Fruit fly (Drosophila melanogaster): ENCODE data around the gene pum.

pum gene

dm6 chr3R:9227330-9227729 lies 10.2 kb downstream of the pum start (continued):
- TF ChIP-seq gem (tag; optimal IDR thresholded peaks at IDR 0.05) (peak; percentile 89), D19A (tag; optimal IDR thresholded peaks at IDR 0.05) (peak; percentile 63), CG43689 (GFP tag; IDR thresholded peaks at IDR 0.05) (peak; percentile 30; the same call in 1 of the 2 replicates), dan (GFP tag; IDR thresholded peaks at IDR 0.05) (no peak), hbn (GFP tag; IDR thresholded peaks at IDR 0.05; ENCODE audit: partially characterized antibody) (no peak), CG13287 (GFP tag; IDR thresholded peaks at IDR 0.05; ENCODE audit: partially characterized antibody) (no peak), Usf (GFP tag; optimal IDR thresholded peaks at IDR 0.05) (peak; percentile 60), crp (GFP tag; optimal IDR thresholded peaks at IDR 0.05) (peak in 1 of 2 experiments; percentile 23), her (GFP tag; optimal IDR thresholded peaks at IDR 0.05) (no peak), CG32532 (GFP tag; IDR thresholded peaks at IDR 0.05) (peak; percentile 89), CG15073 (GFP tag; optimal IDR thresholded peaks at IDR 0.05) (no peak), Sox102F (GFP tag; optimal IDR thresholded peaks at IDR 0.05) (peak; percentile 80), CG14710 (tag; optimal IDR thresholded peaks at IDR 0.05) (peak; percentile 17), sim (GFP tag; IDR thresholded peaks at IDR 0.05) (0 out of 2 replicates have a peak, but pooled peaks have one; percentile 31), CoRest (tag; optimal IDR thresholded peaks at IDR 0.05) (peak; percentile 82), lmd (GFP tag; IDR thresholded peaks at IDR 0.05) (peak; percentile 85), wor (GFP tag; IDR thresholded peaks at IDR 0.05) (peak; percentile 26; the same call in 1 of the 2 replicates), CG15601 (tag; optimal IDR thresholded peaks at IDR 0.05) (no peak), dati (GFP tag; IDR thresholded peaks at IDR 0.05) (no peak), Sin3A (optimal IDR thresholded peaks at IDR 0.05) (no peak), CG17385 (GFP tag; optimal IDR thresholded peaks at IDR 0.05) (no peak), pros (GFP tag; optimal IDR thresholded peaks at IDR 0.05) (no peak), CG11456 (GFP tag; IDR thresholded peaks at IDR 0.05) (peak; percentile 81), dmrt99B (tag; optimal IDR thresholded peaks at IDR 0.05) (peak; percentile 84), Tbp (GFP tag; optimal IDR thresholded peaks at IDR 0.05) (no peak), CG10209 (GFP tag; optimal IDR thresholded peaks at IDR 0.05) (peak; percentile 82), Med (GFP tag) (peak; percentile 83), CG3407 (GFP tag; optimal IDR thresholded peaks at IDR 0.05) (no peak), zen2 (GFP tag; IDR thresholded peaks at IDR 0.05; ENCODE audit: partially characterized antibody) (no peak), Hand (GFP tag; optimal IDR thresholded peaks at IDR 0.05) (no peak), CG15696 (tag; optimal IDR thresholded peaks at IDR 0.05) (peak; percentile 23), CG11247 (GFP tag; IDR thresholded peaks at IDR 0.05) (peak; percentile 68), slp2 (GFP tag; optimal IDR thresholded peaks at IDR 0.05) (no peak), Six4 (GFP tag; optimal IDR thresholded peaks at IDR 0.05) (peak; percentile 59), tio (GFP tag; optimal IDR thresholded peaks at IDR 0.05) (peak; percentile 36), inv (GFP tag; IDR thresholded peaks at IDR 0.05; ENCODE audit: partially characterized antibody) (no peak), gro (GFP tag; optimal IDR thresholded peaks at IDR 0.05) (no peak), chn (GFP tag; optimal IDR thresholded peaks at IDR 0.05) (no peak), CG2678 (tag; optimal IDR thresholded peaks at IDR 0.05) (peak; percentile 86), HLH54F (GFP tag; optimal IDR thresholded peaks at IDR 0.05) (peak; percentile 12), HHEX (GFP tag; optimal IDR thresholded peaks at IDR 0.05) (peak; percentile 80), CG30431 (GFP tag; optimal IDR thresholded peaks at IDR 0.05) (no peak), HmgD (GFP tag; optimal IDR thresholded peaks at IDR 0.05) (no peak), dm (GFP tag; optimal IDR thresholded peaks at IDR 0.05) (no peak), so (GFP tag; IDR thresholded peaks at IDR 0.05) (peak; percentile 63; the same call in 1 of the 3 replicates), gsb (GFP tag; IDR thresholded peaks at IDR 0.05) (peak; percentile 61), CG2889 (GFP tag; IDR thresholded peaks at IDR 0.05) (peak; percentile 58; the same call in 2 of the 3 replicates), CG1647 (GFP tag; optimal IDR thresholded peaks at IDR 0.05) (no peak), CG6272 (GFP tag; IDR thresholded peaks at IDR 0.05) (peak; percentile 73), E2f2 (GFP tag; IDR thresholded peaks at IDR 0.05) (peak; percentile 50; the same call in 1 of the 2 replicates), zf30C (GFP tag; optimal IDR thresholded peaks at IDR 0.05) (no peak)
